Fruit fly (Drosophila melanogaster) whole organism, embryonic: ENCODE measurements around the gene Ipo9.
A peak's percentile ranks its signal among the peaks of the same experiment; 100 is the strongest.

Source experiments
- Awh ChIP-seq: fragments of 200-800 bp; sonication (Bioruptor generic); IDR thresholded peaks from 2 replicates; pipeline ENCODE4, ENCODE4 v1.3.6; 2022; ENCODE audit warnings: missing biosample characterization, missing genetic modification characterization
- CG10274 ChIP-seq: fragments of 200-800 bp; sonication (Bioruptor generic); optimal IDR thresholded peaks from 3 replicates; lab custom pipeline; 2017; ENCODE audit warnings: missing biosample characterization, mild to moderate bottlenecking, missing genetic modification characterization
- CG11695 ChIP-seq: fragments of 200-800 bp; sonication (Bioruptor generic); IDR thresholded peaks from 3 replicates; pipeline ENCODE4 v1.3.6; 2022; ENCODE audit warnings: missing biosample characterization, missing genetic modification characterization
- CG1233 ChIP-seq: fragments of 200-800 bp; sonication (Bioruptor generic); optimal IDR thresholded peaks from 4 replicates; lab custom pipeline; 2018; ENCODE audit warnings: missing biosample characterization, mild to moderate bottlenecking, missing genetic modification characterization
- CG12391 ChIP-seq: fragments of 200-800 bp; sonication (Bioruptor generic); optimal IDR thresholded peaks from 3 replicates; lab custom pipeline; 2018; ENCODE audit warnings: missing biosample characterization, mild to moderate bottlenecking, missing genetic modification characterization, moderate library complexity
- CG12659 ChIP-seq: fragments of 200-800 bp; sonication (Bioruptor generic); optimal IDR thresholded peaks from 3 replicates; lab custom pipeline; 2017; ENCODE audit warnings: mild to moderate bottlenecking, missing biosample characterization, missing genetic modification reagents, missing genetic modification characterization
- CG13775 ChIP-seq: fragments of 200-800 bp; sonication (Bioruptor generic); optimal IDR thresholded peaks from 3 replicates; lab custom pipeline; 2017; ENCODE audit warnings: missing biosample characterization, mild to moderate bottlenecking, missing genetic modification characterization
- CG15011 ChIP-seq: fragments of 200-800 bp; sonication (Bioruptor generic); optimal IDR thresholded peaks from 3 replicates; lab custom pipeline; 2018; ENCODE audit warnings: missing biosample characterization, mild to moderate bottlenecking, missing genetic modification characterization
- CG17829 ChIP-seq: fragments of 200-800 bp; optimal IDR thresholded peaks from 2 replicates; lab custom pipeline; 2019; ENCODE audit warnings: missing biosample characterization, mild to moderate bottlenecking, missing genetic modification characterization, moderate library complexity
- CG18011 ChIP-seq: fragments of 200-800 bp; sonication (Bioruptor generic); optimal IDR thresholded peaks from 2 replicates; lab custom pipeline; 2017; ENCODE audit warnings: missing biosample characterization, missing genetic modification characterization, mild to moderate bottlenecking, moderate library complexity, missing genotype
- CG1832 ChIP-seq: fragments of 200-800 bp; sonication (Bioruptor generic); optimal IDR thresholded peaks from 2 replicates; lab custom pipeline; 2017; ENCODE audit warnings: missing biosample characterization, mild to moderate bottlenecking, missing genetic modification characterization, inconsistent platforms
- CG2889 ChIP-seq: fragments of 200-800 bp; sonication (Bioruptor generic); IDR thresholded peaks from 3 replicates; pipeline ENCODE4 v1.3.6; 2022; ENCODE audit warnings: missing biosample characterization, missing genetic modification characterization
- CG31388 ChIP-seq: fragments of 200-800 bp; sonication (Bioruptor generic); optimal IDR thresholded peaks from 2 replicates; lab custom pipeline; 2016; ENCODE audit warnings: missing biosample characterization, missing genetic modification characterization
- CG33213 ChIP-seq: fragments of 200-800 bp; sonication (Bioruptor generic); optimal IDR thresholded peaks from 3 replicates; lab custom pipeline; 2016; ENCODE audit warnings: missing biosample characterization, missing genetic modification characterization
- CG34376 ChIP-seq: fragments of 200-800 bp; sonication (Bioruptor generic); optimal IDR thresholded peaks from 2 replicates; lab custom pipeline; 2018; ENCODE audit warnings: missing biosample characterization, mild to moderate bottlenecking, missing genetic modification characterization
- CG3726 ChIP-seq: fragments of 200-800 bp; sonication (Bioruptor generic); IDR thresholded peaks from 3 replicates; pipeline ENCODE4, ENCODE4 v1.3.6; 2022; ENCODE audit warnings: missing biosample characterization, missing genetic modification characterization
- CG4820 ChIP-seq: fragments of 200-800 bp; sonication (Bioruptor generic); optimal IDR thresholded peaks from 3 replicates; lab custom pipeline; 2016; ENCODE audit warnings: missing biosample characterization, missing genetic modification characterization
- CG7745 ChIP-seq: fragments of 200-800 bp; sonication (Bioruptor generic); optimal IDR thresholded peaks from 2 replicates; lab custom pipeline; 2018; ENCODE audit warnings: missing biosample characterization, mild to moderate bottlenecking, missing genetic modification characterization, moderate library complexity
- CHES-1-like ChIP-seq: fragments of 200-800 bp; sonication (Bioruptor generic); optimal IDR thresholded peaks from 2 replicates; lab custom pipeline; 2016; ENCODE audit warnings: missing biosample characterization, missing genetic modification characterization
- Dref ChIP-seq: fragments of 200-800 bp; sonication (Bioruptor generic); IDR thresholded peaks from 2 replicates; pipeline ENCODE4 v1.3.6; 2022; ENCODE audit warnings: missing biosample characterization, missing genetic modification characterization
- E2f2 ChIP-seq: fragments of 200-800 bp; sonication (Bioruptor generic); IDR thresholded peaks from 2 replicates; pipeline ENCODE4 v1.3.6; 2022; ENCODE audit warnings: missing biosample characterization, missing genetic modification characterization
- ERR ChIP-seq: fragments of 200-800 bp; sonication (Bioruptor generic); optimal IDR thresholded peaks from 2 replicates; lab custom pipeline; 2016; ENCODE audit warnings: missing biosample characterization, missing genetic modification characterization
- H15 ChIP-seq: fragments of 200-800 bp; sonication (Bioruptor generic); IDR thresholded peaks from 3 replicates; pipeline ENCODE4 v1.3.6; 2022; ENCODE audit warnings: missing biosample characterization, missing genetic modification characterization
- Lim3 ChIP-seq: fragments of 200-800 bp; sonication (Bioruptor generic); IDR thresholded peaks from 2 replicates; pipeline ENCODE4 v1.3.6; 2022; ENCODE audit warnings: missing biosample characterization, missing genetic modification characterization
- MBD-R2 ChIP-seq: fragments of 200-800 bp; sonication (Bioruptor generic); IDR thresholded peaks from 2 replicates; pipeline ENCODE4 v1.3.6; 2022; ENCODE audit warnings: missing biosample characterization, missing genetic modification characterization
- Spps ChIP-seq: fragments of 200-800 bp; sonication (Bioruptor generic); optimal IDR thresholded peaks from 2 replicates; lab custom pipeline; 2018; ENCODE audit warnings: missing biosample characterization, mild to moderate bottlenecking, missing genetic modification characterization
- Sry-δ ChIP-seq: fragments of 200-800 bp; sonication (Bioruptor generic); optimal IDR thresholded peaks from 2 replicates; lab custom pipeline; 2016; ENCODE audit warnings: missing biosample characterization, missing genetic modification characterization
- Xrp1 ChIP-seq: fragments of 200-800 bp; sonication (Bioruptor generic); IDR thresholded peaks from 2 replicates; pipeline ENCODE4 v1.3.6; 2022; ENCODE audit warnings: missing biosample characterization, missing genetic modification characterization
- ash1 ChIP-seq: fragments of 200-800 bp; sonication (Bioruptor generic); optimal IDR thresholded peaks from 2 replicates; lab custom pipeline; 2018; ENCODE audit warnings: missing biosample characterization, mild to moderate bottlenecking, missing genetic modification characterization
- chn ChIP-seq: fragments of 200-800 bp; sonication (Bioruptor generic); optimal IDR thresholded peaks from 2 replicates; lab custom pipeline; 2016; ENCODE audit warnings: missing biosample characterization, missing genetic modification characterization
- emc ChIP-seq: fragments of 200-800 bp; sonication (Bioruptor generic); optimal IDR thresholded peaks from 2 replicates; lab custom pipeline; 2016; ENCODE audit warnings: missing biosample characterization, missing genetic modification characterization
- ems ChIP-seq: fragments of 200-800 bp; sonication (Bioruptor generic); optimal IDR thresholded peaks from 3 replicates; lab custom pipeline; 2016; ENCODE audit warnings: missing biosample characterization, missing genetic modification characterization
- esg ChIP-seq: fragments of 200-800 bp; sonication (Bioruptor generic); conservative IDR thresholded peaks from 2 replicates; pipeline ENCODE4 v1.3.6; 2022; ENCODE audit warnings: missing biosample characterization, missing genetic modification characterization
- exex ChIP-seq: fragments of 200-800 bp; sonication (Bioruptor generic); optimal IDR thresholded peaks from 4 replicates; lab custom pipeline; 2018; ENCODE audit warnings: missing biosample characterization, mild to moderate bottlenecking, missing genetic modification characterization, moderate library complexity
- fru ChIP-seq: fragments of >200 bp; optimal IDR thresholded peaks from 2 replicates; lab custom pipeline; 2017
- ftz-f1 ChIP-seq: fragments of 200-800 bp; sonication (Bioruptor generic); optimal IDR thresholded peaks from 2 replicates; lab custom pipeline; 2016; ENCODE audit warnings: missing biosample characterization, missing genetic modification characterization
- grn ChIP-seq: fragments of 200-800 bp; sonication (Bioruptor generic); optimal IDR thresholded peaks from 3 replicates; lab custom pipeline; 2017; ENCODE audit warnings: missing biosample characterization, missing genetic modification characterization
- hkb ChIP-seq, 2 experiments: fragments of 200-800 bp in 1 of 2; fragments of >200 bp in 1 of 2; sonication (Bioruptor generic) in 1 of 2; IDR thresholded peaks in 1 of 2; optimal IDR thresholded peaks in 1 of 2; 2 replicates each; pipeline versions ENCODE4 v1.3.6 to Lab custom; 2017 to 2022; ENCODE audit warnings: missing biosample characterization in 1 of 2, missing genetic modification characterization in 1 of 2
- ind ChIP-seq: fragments of 200-800 bp; sonication (Bioruptor generic); optimal IDR thresholded peaks from 3 replicates; lab custom pipeline; 2016; ENCODE audit warnings: missing biosample characterization, missing genetic modification characterization
- klu ChIP-seq: fragments of 200-800 bp; sonication (Bioruptor generic); IDR thresholded peaks from 2 replicates; pipeline ENCODE4 v1.3.6; 2022; ENCODE audit warnings: missing biosample characterization, missing genetic modification characterization
- mam ChIP-seq: fragments of 200-800 bp; sonication (Bioruptor generic); optimal IDR thresholded peaks from 3 replicates; lab custom pipeline; 2016; ENCODE audit warnings: missing biosample characterization, missing genetic modification characterization
- odd ChIP-seq: fragments of 200-800 bp; sonication (Bioruptor generic); optimal IDR thresholded peaks from 2 replicates; lab custom pipeline; 2017; ENCODE audit warnings: missing biosample characterization, mild to moderate bottlenecking, missing genetic modification characterization
- scrt ChIP-seq: fragments of 200-800 bp; sonication (Bioruptor generic); optimal IDR thresholded peaks from 2 replicates; lab custom pipeline; 2018; ENCODE audit warnings: missing biosample characterization, mild to moderate bottlenecking, missing genetic modification characterization, moderate library complexity
- sima ChIP-seq: fragments of 200-800 bp; sonication (Bioruptor generic); optimal IDR thresholded peaks from 2 replicates; lab custom pipeline; 2016; ENCODE audit warnings: missing biosample characterization, missing genetic modification characterization
- sug ChIP-seq: fragments of 200-800 bp; optimal IDR thresholded peaks from 2 replicates; lab custom pipeline; 2019; ENCODE audit warnings: missing biosample characterization, mild to moderate bottlenecking, missing genetic modification characterization, moderate library complexity
- vnd ChIP-seq: fragments of 200-800 bp; sonication (Bioruptor generic); IDR thresholded peaks from 3 replicates; pipeline ENCODE4 v1.3.6; 2022; ENCODE audit warnings: missing biosample characterization, missing genetic modification characterization; ENCODE audit not compliant: partially characterized antibody
- wor ChIP-seq: fragments of 200-800 bp; sonication (Bioruptor generic); IDR thresholded peaks from 2 replicates; pipeline ENCODE4 v1.3.6; 2022; ENCODE audit warnings: missing biosample characterization, missing genetic modification characterization
- z ChIP-seq: fragments of 200-800 bp; sonication (Bioruptor generic); IDR thresholded peaks from 3 replicates; pipeline ENCODE4 v1.3.6; 2022; ENCODE audit warnings: missing biosample characterization, missing genetic modification characterization
- zfh1 ChIP-seq: fragments of 200-800 bp; sonication (Bioruptor generic); IDR thresholded peaks from 3 replicates; pipeline ENCODE4 v1.3.6; 2022; ENCODE audit warnings: missing biosample characterization, missing genetic modification characterization

Gene Ipo9

dm6 chr3R:11458022-11458850 lies 45.9 kb downstream of the Ipo9 start (continued):
- peak; percentile 58 for TF ChIP-seq ems (GFP tag; lab: Kevin White, UChicago)
- peak; percentile 16 for TF ChIP-seq CG10274
- no peak for TF ChIP-seq ash1 (GFP tag; lab: Kevin White, UChicago)
- TF ChIP-seq CG15011 (GFP tag; lab: Kevin White, UChicago) = peak; percentile 40
- TF ChIP-seq klu (GFP tag; lab: Robert Waterston, UW) = peak; percentile 72
- no peak for TF ChIP-seq Dref (GFP tag; lab: Robert Waterston, UW)
- no peak for TF ChIP-seq fru

DNA sequence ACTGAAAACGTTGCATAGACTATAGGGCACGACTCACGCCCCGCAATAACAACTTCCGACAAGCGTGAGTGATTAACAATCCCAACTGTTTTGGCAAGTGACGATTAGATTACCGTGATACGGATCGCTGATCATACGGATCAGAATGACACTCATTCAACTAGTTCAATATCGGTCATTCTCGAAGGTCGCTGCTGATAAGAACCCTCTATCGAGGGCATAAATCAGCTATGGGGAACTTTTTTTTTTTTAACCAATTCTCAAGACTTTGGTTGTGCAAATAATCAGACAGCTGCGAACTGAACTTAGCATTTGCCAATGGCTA lies 46.5 kb downstream of the Ipo9 start:
- TF ChIP-seq CG17829 (tag; lab: Kevin White, UChicago) (no peak), grn (GFP tag; lab: Kevin White, UChicago) (peak; percentile 92), CG3726 (GFP tag; lab: Robert Waterston, UW) (no peak), ind (GFP tag; lab: Kevin White, UChicago) (no peak), odd (GFP tag; lab: Kevin White, UChicago) (no peak), CG18011 (GFP tag; lab: Kevin White, UChicago) (no peak), CG7745 (tag; lab: Kevin White, UChicago) (no peak), CG12659 (GFP tag; lab: Kevin White, UChicago) (no peak), Spps (tag; lab: Kevin White, UChicago) (no peak), mam (GFP tag; lab: Kevin White, UChicago) (no peak), CG1233 (no peak), CG13775 (GFP tag; lab: Kevin White, UChicago) (no peak), klu (GFP tag; lab: Robert Waterston, UW) (0 out of 2 replicates have a peak, but pooled peaks have one; percentile 4), E2f2 (GFP tag; lab: Robert Waterston, UW) (no peak), CG31388 (GFP tag; lab: Kevin White, UChicago) (no peak), CG12391 (tag; lab: Kevin White, UChicago) (no peak), ERR (no peak), Xrp1 (GFP tag; lab: Robert Waterston, UW) (no peak), CG34376 (GFP tag; lab: Kevin White, UChicago) (peak; percentile 28), CHES-1-like (GFP tag; lab: Kevin White, UChicago) (no peak), hkb (optimal IDR thresholded peaks at IDR 0.05; lab: Kevin White, UChicago) (no peak), hkb (GFP tag; IDR thresholded peaks at IDR 0.05; lab: Robert Waterston, UW) (no peak), exex (tag; lab: Kevin White, UChicago) (peak; percentile 65), CG2889 (GFP tag; lab: Robert Waterston, UW) (no peak), scrt (GFP tag; lab: Kevin White, UChicago) (no peak), MBD-R2 (no peak), ftz-f1 (GFP tag; lab: Kevin White, UChicago) (peak; percentile 27), Lim3 (GFP tag; lab: Robert Waterston, UW) (no peak), CG1832 (GFP tag; lab: Kevin White, UChicago) (no peak), chn (GFP tag; lab: Kevin White, UChicago) (no peak), Sry-δ (no peak), CG33213 (GFP tag; lab: Kevin White, UChicago) (no peak), vnd (GFP tag; lab: Robert Waterston, UW) (0 out of 3 replicates have a peak, but pooled peaks have one; percentile 23), esg (GFP tag; lab: Robert Waterston, UW) (no peak), sug (peak; percentile 40), CG4820 (GFP tag; lab: Kevin White, UChicago) (no peak), wor (GFP tag; lab: Robert Waterston, UW) (no peak), sima (GFP tag; lab: Kevin White, UChicago) (no peak), Awh (GFP tag; lab: Robert Waterston, UW) (no peak), H15 (no peak), z (GFP tag; lab: Robert Waterston, UW) (no peak), emc (GFP tag; lab: Kevin White, UChicago) (no peak), zfh1 (GFP tag; lab: Robert Waterston, UW) (no peak), CG11695 (GFP tag; lab: Robert Waterston, UW) (no peak)
- TF ChIP-seq, all 482 proteins: peak for 7
